Fruit fly (Drosophila melanogaster) whole organism: ENCODE measurements around the gene CG8312.

Source experiments
- CG8478 ChIP-seq: fragments of >200 bp; optimal IDR thresholded peaks from 2 replicates; lab custom pipeline; 2018; ENCODE audit warnings: inconsistent platforms
- Dll ChIP-seq: fragments of >200 bp; optimal IDR thresholded peaks from 2 replicates; lab custom pipeline; 2017
- EcR ChIP-seq, 2 experiments: fragments of >200 bp; optimal IDR thresholded peaks; 2 replicates each; lab custom pipeline; 2017; ENCODE audit warnings: missing biosample characterization in 2 of 2, missing genetic modification characterization in 2 of 2, missing genetic modification reagents in 2 of 2
- pan ChIP-seq: fragments of >200 bp; optimal IDR thresholded peaks from 2 replicates; lab custom pipeline; 2017
- psq ChIP-seq: fragments of >200 bp; optimal IDR thresholded peaks from 2 replicates; lab custom pipeline; 2017
- usp ChIP-seq: fragments of >200 bp; optimal IDR thresholded peaks from 2 replicates; lab custom pipeline; 2017; ENCODE audit warnings: missing biosample characterization, missing genetic modification characterization, mixed read lengths

DNA sequence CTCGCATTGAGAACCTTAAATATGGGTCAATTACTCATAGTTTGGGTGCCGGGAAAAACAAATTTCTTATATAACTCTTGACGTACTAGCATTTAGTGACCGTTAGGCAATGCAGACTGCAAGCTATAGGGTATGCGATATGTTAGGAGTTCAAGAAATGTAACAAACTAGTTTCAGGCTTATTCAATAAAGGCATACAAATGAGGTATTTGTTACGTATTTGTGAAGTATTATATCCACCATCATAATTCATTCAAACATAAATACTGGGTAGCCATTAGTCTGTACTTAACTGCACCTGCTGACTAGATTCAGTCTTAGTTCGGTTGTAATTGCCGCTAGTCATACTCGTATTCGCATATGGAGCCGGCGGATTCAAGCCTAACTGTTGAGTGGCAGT is 17.1 kb downstream of the CG8312 start:
- TF ChIP-seq CG8478 (lab: Kevin White, UChicago) = no peak
- no peak for TF ChIP-seq usp (GFP tag; lab: Kevin White, UChicago)
- no peak for TF ChIP-seq psq (lab: Kevin White, UChicago)
- no peak for TF ChIP-seq pan (lab: Kevin White, UChicago)
- no peak for TF ChIP-seq EcR (GFP tag; optimal IDR thresholded peaks at IDR 0.05; lab: Kevin White, UChicago)
- no peak for TF ChIP-seq Dll (lab: Kevin White, UChicago)
